Fruit fly (Drosophila melanogaster) whole organism, embryonic: Measurements from ENCODE around the gene Lasp.

Source experiments
- CG10274 ChIP-seq: fragments of 200-800 bp; sonication (Bioruptor generic); optimal IDR thresholded peaks from 3 replicates; lab custom pipeline; 2017; ENCODE audit warnings: missing biosample characterization, mild to moderate bottlenecking, missing genetic modification characterization
- CG10959 ChIP-seq: fragments of 200-800 bp; sonication (Bioruptor generic); IDR thresholded peaks from 2 replicates; pipeline ENCODE4 v1.3.6; 2022; ENCODE audit warnings: missing biosample characterization, missing genetic modification characterization
- CG12219 ChIP-seq: fragments of 200-800 bp; sonication (Bioruptor generic); optimal IDR thresholded peaks from 3 replicates; lab custom pipeline; 2018; ENCODE audit warnings: missing biosample characterization, mild to moderate bottlenecking, missing genetic modification characterization
- CG12744 ChIP-seq: fragments of 200-800 bp; sonication (Bioruptor generic); optimal IDR thresholded peaks from 2 replicates; lab custom pipeline; 2016; ENCODE audit warnings: missing biosample characterization, missing genetic modification characterization
- CG13424 ChIP-seq: fragments of 200-800 bp; sonication (Bioruptor generic); optimal IDR thresholded peaks from 2 replicates; lab custom pipeline; 2019; ENCODE audit warnings: missing biosample characterization, mild to moderate bottlenecking, missing genetic modification characterization, moderate library complexity
- CG14014 ChIP-seq: fragments of 200-800 bp; sonication (Bioruptor generic); IDR thresholded peaks from 2 replicates; pipeline ENCODE4 v1.3.6; 2022; ENCODE audit warnings: missing biosample characterization, missing genetic modification characterization
- CG15011 ChIP-seq: fragments of 200-800 bp; sonication (Bioruptor generic); optimal IDR thresholded peaks from 3 replicates; lab custom pipeline; 2018; ENCODE audit warnings: missing biosample characterization, mild to moderate bottlenecking, missing genetic modification characterization
- CG18619 ChIP-seq: fragments of 200-800 bp; sonication (Bioruptor generic); optimal IDR thresholded peaks from 3 replicates; lab custom pipeline; 2017; ENCODE audit warnings: missing biosample characterization, mild to moderate bottlenecking, missing genetic modification characterization
- CG2116 ChIP-seq: fragments of 200-800 bp; sonication (Bioruptor generic); optimal IDR thresholded peaks from 3 replicates; lab custom pipeline; 2018; ENCODE audit warnings: missing biosample characterization, mild to moderate bottlenecking, missing genetic modification characterization
- CG2129 ChIP-seq: fragments of 200-800 bp; sonication (Bioruptor generic); IDR thresholded peaks from 2 replicates; pipeline ENCODE4 v1.3.6; 2022; ENCODE audit warnings: missing biosample characterization, missing genetic modification characterization; ENCODE audit not compliant: partially characterized antibody
- CG2199 ChIP-seq: fragments of 200-800 bp; sonication (Bioruptor generic); IDR thresholded peaks from 3 replicates; pipeline ENCODE4 v1.3.6; 2022; ENCODE audit warnings: missing biosample characterization, missing genetic modification characterization
- CG31441 ChIP-seq: fragments of 200-800 bp; sonication (Bioruptor generic); IDR thresholded peaks from 2 replicates; pipeline ENCODE4 v1.3.6; 2022; ENCODE audit warnings: missing biosample characterization, missing genetic modification characterization
- CG32532 ChIP-seq: fragments of 200-800 bp; sonication (Bioruptor generic); IDR thresholded peaks from 2 replicates; pipeline ENCODE4 v1.3.6; 2022; ENCODE audit warnings: missing biosample characterization, missing genetic modification characterization
- CG4730 ChIP-seq: fragments of 200-800 bp; sonication (Bioruptor generic); IDR thresholded peaks from 2 replicates; pipeline ENCODE4 v1.3.6; 2022; ENCODE audit warnings: missing biosample characterization, missing genetic modification characterization
- CG4820 ChIP-seq: fragments of 200-800 bp; sonication (Bioruptor generic); optimal IDR thresholded peaks from 3 replicates; lab custom pipeline; 2016; ENCODE audit warnings: missing biosample characterization, missing genetic modification characterization
- CG5245 ChIP-seq: fragments of 200-800 bp; sonication (Bioruptor generic); optimal IDR thresholded peaks from 3 replicates; lab custom pipeline; 2016; ENCODE audit warnings: missing biosample characterization, missing genetic modification characterization
- CG6272 ChIP-seq: fragments of 200-800 bp; sonication (Bioruptor generic); IDR thresholded peaks from 2 replicates; pipeline ENCODE4 v1.3.6; 2022; ENCODE audit warnings: missing biosample characterization, missing genetic modification characterization
- CG7839 ChIP-seq: fragments of 200-800 bp; sonication (Bioruptor generic); optimal IDR thresholded peaks from 3 replicates; lab custom pipeline; 2018; ENCODE audit warnings: missing biosample characterization, mild to moderate bottlenecking, missing genetic modification characterization, moderate library complexity
- CG9437 ChIP-seq: fragments of 200-800 bp; sonication (Bioruptor generic); optimal IDR thresholded peaks from 2 replicates; lab custom pipeline; 2018; ENCODE audit warnings: missing biosample characterization, mild to moderate bottlenecking, missing genetic modification characterization
- CG9609 ChIP-seq: fragments of 200-800 bp; sonication (Bioruptor generic); optimal IDR thresholded peaks from 3 replicates; lab custom pipeline; 2016; ENCODE audit warnings: missing biosample characterization, missing genetic modification characterization
- H15 ChIP-seq: fragments of 200-800 bp; sonication (Bioruptor generic); IDR thresholded peaks from 3 replicates; pipeline ENCODE4 v1.3.6; 2022; ENCODE audit warnings: missing biosample characterization, missing genetic modification characterization
- HmgD ChIP-seq: fragments of 200-800 bp; sonication (Bioruptor generic); optimal IDR thresholded peaks from 3 replicates; lab custom pipeline; 2016; ENCODE audit warnings: missing biosample characterization, missing genetic modification characterization
- Lhr ChIP-seq: fragments of 200-800 bp; sonication (Bioruptor generic); optimal IDR thresholded peaks from 3 replicates; lab custom pipeline; 2017; ENCODE audit warnings: mild to moderate bottlenecking, missing biosample characterization, missing genetic modification reagents, missing genetic modification characterization
- MESR4 ChIP-seq: fragments of 200-800 bp; sonication (Bioruptor generic); optimal IDR thresholded peaks from 2 replicates; lab custom pipeline; 2018; ENCODE audit warnings: missing biosample characterization, mild to moderate bottlenecking, missing genetic modification characterization, moderate library complexity
- Med ChIP-seq: fragments of 200-800 bp; sonication (Bioruptor generic); peaks from one replicate; lab custom pipeline; 2016; ENCODE audit warnings: missing biosample characterization, missing genetic modification characterization, mild to moderate bottlenecking, inconsistent platforms, moderate library complexity
- Meics ChIP-seq: fragments of 200-800 bp; sonication (Bioruptor generic); optimal IDR thresholded peaks from 2 replicates; lab custom pipeline; 2017; ENCODE audit warnings: missing biosample characterization, mild to moderate bottlenecking, missing genetic modification characterization
- Oli ChIP-seq: fragments of 200-800 bp; sonication (Bioruptor generic); optimal IDR thresholded peaks from 2 replicates; lab custom pipeline; 2018; ENCODE audit warnings: missing biosample characterization, mild to moderate bottlenecking, missing genetic modification characterization, moderate library complexity
- Ssrp ChIP-seq: fragments of 200-800 bp; sonication (Bioruptor generic); optimal IDR thresholded peaks from 2 replicates; lab custom pipeline; 2018; ENCODE audit warnings: missing biosample characterization, mild to moderate bottlenecking, missing genetic modification characterization, moderate library complexity
- ac ChIP-seq: fragments of 200-800 bp; sonication (Bioruptor generic); optimal IDR thresholded peaks from 3 replicates; lab custom pipeline; 2017; ENCODE audit warnings: missing biosample characterization, mild to moderate bottlenecking, missing genetic modification characterization
- al ChIP-seq: fragments of 200-800 bp; sonication (Bioruptor generic); IDR thresholded peaks from 2 replicates; pipeline ENCODE4 v1.3.6; 2022; ENCODE audit warnings: missing biosample characterization, missing genetic modification characterization
- ara ChIP-seq: fragments of 200-800 bp; sonication (Bioruptor generic); IDR thresholded peaks from 2 replicates; pipeline ENCODE4 v1.3.6; 2022; ENCODE audit warnings: missing biosample characterization, missing genetic modification characterization
- ato ChIP-seq: fragments of 200-800 bp; sonication (Bioruptor generic); IDR thresholded peaks from 2 replicates; pipeline ENCODE4 v1.3.6; 2022; ENCODE audit warnings: missing biosample characterization, missing genetic modification characterization; ENCODE audit not compliant: partially characterized antibody
- bigmax ChIP-seq: fragments of 200-800 bp; sonication (Bioruptor generic); optimal IDR thresholded peaks from 2 replicates; lab custom pipeline; 2018; ENCODE audit warnings: missing biosample characterization, mild to moderate bottlenecking, missing genetic modification characterization
- chinmo ChIP-seq: fragments of 200-800 bp; sonication (Bioruptor generic); IDR thresholded peaks from 4 replicates; pipeline ENCODE4 v1.3.6; 2022; ENCODE audit warnings: missing biosample characterization, missing genetic modification characterization; ENCODE audit not compliant: partially characterized antibody
- crol ChIP-seq: fragments of 200-800 bp; sonication (Bioruptor generic); IDR thresholded peaks from 2 replicates; pipeline ENCODE4 v1.3.6; 2022; ENCODE audit warnings: missing biosample characterization, missing genetic modification characterization
- ewg ChIP-seq: fragments of 200-800 bp; sonication (Bioruptor generic); optimal IDR thresholded peaks from 3 replicates; lab custom pipeline; 2017; ENCODE audit warnings: mild to moderate bottlenecking, missing biosample characterization, missing genetic modification reagents, missing genetic modification characterization
- fu2 ChIP-seq: fragments of 200-800 bp; sonication (Bioruptor generic); optimal IDR thresholded peaks from 2 replicates; lab custom pipeline; 2016; ENCODE audit warnings: missing biosample characterization, missing genetic modification characterization
- gce ChIP-seq: fragments of 200-800 bp; sonication (Bioruptor generic); IDR thresholded peaks from 3 replicates; pipeline ENCODE4 v1.3.6; 2022; ENCODE audit warnings: missing biosample characterization, missing genetic modification characterization
- hb ChIP-seq: fragments of 200-800 bp; sonication (Bioruptor generic); IDR thresholded peaks from 3 replicates; pipeline ENCODE4 v1.3.6; 2022; ENCODE audit warnings: missing biosample characterization, missing genetic modification characterization; ENCODE audit not compliant: partially characterized antibody
- lab ChIP-seq: fragments of 200-800 bp; sonication (Bioruptor generic); optimal IDR thresholded peaks from 3 replicates; lab custom pipeline; 2017; ENCODE audit warnings: missing biosample characterization, missing genetic modification characterization, mild to moderate bottlenecking, moderate library complexity, missing genetic modification reagents
- pan ChIP-seq, 4 experiments: fragments of >200 bp in 3 of 4; fragments of 200-800 bp in 1 of 4; sonication (Bioruptor generic) in 1 of 4; optimal IDR thresholded peaks in 3 of 4; IDR thresholded peaks in 1 of 4; 2 replicates each; pipeline versions ENCODE4 v1.3.6 to Lab custom; 2017 to 2022; ENCODE audit warnings: missing biosample characterization in 2 of 4, missing genetic modification characterization in 2 of 4, mixed read lengths in 1 of 4
- peb ChIP-seq: fragments of 200-800 bp; sonication (Bioruptor generic); IDR thresholded peaks from 2 replicates; pipeline ENCODE4 v1.3.6; 2022; ENCODE audit warnings: missing biosample characterization, missing genetic modification characterization
- prd ChIP-seq, 3 experiments: fragments of >200 bp in 2 of 3; fragments of 200-800 bp in 1 of 3; sonication (Bioruptor generic) in 1 of 3; optimal IDR thresholded peaks in 2 of 3; IDR thresholded peaks in 1 of 3; 2 replicates in 2 of 3; 3 replicates in 1 of 3; pipeline versions ENCODE4 v1.3.6 to Lab custom; 2017 to 2022; ENCODE audit warnings: missing biosample characterization in 1 of 3, missing genetic modification characterization in 1 of 3
- slbo ChIP-seq: fragments of 200-800 bp; sonication (Bioruptor generic); IDR thresholded peaks from 2 replicates; pipeline ENCODE4 v1.3.6; 2022; ENCODE audit warnings: missing biosample characterization, missing genetic modification characterization
- tio ChIP-seq: fragments of 200-800 bp; sonication (Bioruptor generic); optimal IDR thresholded peaks from 2 replicates; lab custom pipeline; 2017; ENCODE audit warnings: missing biosample characterization, missing genetic modification characterization, inconsistent platforms
- trem ChIP-seq: fragments of 200-800 bp; optimal IDR thresholded peaks from 3 replicates; lab custom pipeline; 2019; ENCODE audit warnings: missing biosample characterization, mild to moderate bottlenecking, missing genetic modification characterization, moderate library complexity
- z ChIP-seq: fragments of 200-800 bp; sonication (Bioruptor generic); IDR thresholded peaks from 3 replicates; pipeline ENCODE4 v1.3.6; 2022; ENCODE audit warnings: missing biosample characterization, missing genetic modification characterization
- zen ChIP-seq: fragments of 200-800 bp; sonication (Bioruptor generic); optimal IDR thresholded peaks from 3 replicates; lab custom pipeline; 2018; ENCODE audit warnings: missing biosample characterization, mild to moderate bottlenecking, missing genetic modification characterization, moderate library complexity

Gene Lasp

DNA sequence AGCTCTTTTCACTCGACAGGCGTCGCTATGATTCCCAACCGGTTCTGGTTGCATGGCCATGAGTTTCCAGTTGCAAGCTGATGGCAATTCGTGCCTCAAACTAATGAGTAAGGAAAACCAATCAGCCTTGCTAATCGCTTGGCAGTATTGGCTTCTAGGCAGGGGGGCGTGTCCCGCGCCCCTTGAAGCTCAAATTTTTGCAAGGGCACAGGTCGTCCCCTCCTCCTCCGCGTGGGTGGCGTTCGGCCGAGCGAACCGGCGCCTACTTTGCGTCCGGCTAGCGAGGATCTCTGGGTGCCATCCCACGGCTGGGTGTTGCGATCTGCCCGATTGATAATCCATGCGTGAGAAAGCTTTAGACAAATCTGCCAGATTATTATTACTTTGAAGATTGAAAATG, 57.8 kb downstream of the Lasp start (continued):
- TF ChIP-seq ato (GFP tag; lab: Robert Waterston, UW): no peak
- TF ChIP-seq CG2129 (GFP tag; lab: Robert Waterston, UW): no peak
- TF ChIP-seq CG13424 (tag; lab: Kevin White, UChicago): no peak
- TF ChIP-seq ewg: no peak
- TF ChIP-seq CG14014 (GFP tag; lab: Robert Waterston, UW): 0 out of 2 replicates have a peak, but pooled peaks have one; percentile 21
- TF ChIP-seq Oli (tag; lab: Kevin White, UChicago): no peak
- TF ChIP-seq prd (optimal IDR thresholded peaks at IDR 0.05; lab: Kevin White, UChicago): no peak
- TF ChIP-seq prd (GFP tag; IDR thresholded peaks at IDR 0.05; lab: Robert Waterston, UW): peak; percentile 15; the same call in 2 of the 3 replicates
- TF ChIP-seq Lhr (GFP tag; lab: Kevin White, UChicago): no peak
- no peak for TF ChIP-seq CG12744
- no peak for TF ChIP-seq trem (tag; lab: Kevin White, UChicago)
- no peak for TF ChIP-seq CG18619 (GFP tag; lab: Kevin White, UChicago)
- TF ChIP-seq al (GFP tag; lab: Robert Waterston, UW): no peak
- TF ChIP-seq CG7839 (tag; lab: Kevin White, UChicago): no peak
- no peak for TF ChIP-seq ac (GFP tag; lab: Kevin White, UChicago)
- no peak for TF ChIP-seq bigmax
- TF ChIP-seq hb (GFP tag; lab: Robert Waterston, UW): no peak
- no peak for TF ChIP-seq chinmo
- TF ChIP-seq crol (GFP tag; lab: Robert Waterston, UW): peak; percentile 43
- no peak for TF ChIP-seq MESR4 (GFP tag; lab: Kevin White, UChicago)
- no peak for TF ChIP-seq CG4820 (GFP tag; lab: Kevin White, UChicago)
- TF ChIP-seq H15 (GFP tag; lab: Robert Waterston, UW): no peak
- 0 out of 3 replicates have a peak, but pooled peaks have one; percentile 32 for TF ChIP-seq CG2199 (GFP tag; lab: Robert Waterston, UW)
- no peak for TF ChIP-seq lab (GFP tag; lab: Kevin White, UChicago)
- TF ChIP-seq CG9609 (GFP tag; lab: Kevin White, UChicago): no peak
- TF ChIP-seq zen (tag; lab: Kevin White, UChicago): no peak
- TF ChIP-seq ara (GFP tag; lab: Robert Waterston, UW): 0 out of 2 replicates have a peak, but pooled peaks have one; percentile 13
- peak; percentile 11; the same call in 1 of the 2 replicates for TF ChIP-seq CG6272 (GFP tag; lab: Robert Waterston, UW)
- no peak for TF ChIP-seq z (GFP tag; lab: Robert Waterston, UW)
- peak; percentile 26; the same call in 1 of the 2 replicates for TF ChIP-seq slbo (GFP tag; lab: Robert Waterston, UW)
- TF ChIP-seq peb: no peak
- no peak for TF ChIP-seq CG15011 (GFP tag; lab: Kevin White, UChicago)
- TF ChIP-seq Med: peak; percentile 61
- TF ChIP-seq CG10274 (GFP tag; lab: Kevin White, UChicago): no peak
- no peak for TF ChIP-seq CG31441 (GFP tag; lab: Robert Waterston, UW)
- TF ChIP-seq CG9437 (GFP tag; lab: Kevin White, UChicago): no peak
- 0 out of 2 replicates have a peak, but pooled peaks have one; percentile 9 for TF ChIP-seq CG10959 (GFP tag; lab: Robert Waterston, UW)
- TF ChIP-seq CG5245 (GFP tag; lab: Kevin White, UChicago): no peak
- no peak for TF ChIP-seq Ssrp (tag; lab: Kevin White, UChicago)
- no peak for TF ChIP-seq pan (optimal IDR thresholded peaks at IDR 0.05; lab: Kevin White, UChicago)
- no peak for TF ChIP-seq pan (GFP tag; optimal IDR thresholded peaks at IDR 0.05 in 1 of 2, IDR thresholded peaks at IDR 0.05 in 1 of 2)
- no peak for TF ChIP-seq fu2 (GFP tag; lab: Kevin White, UChicago)
- TF ChIP-seq gce (GFP tag; lab: Robert Waterston, UW): no peak
- no peak for TF ChIP-seq HmgD
- no peak for TF ChIP-seq CG4730 (GFP tag; lab: Robert Waterston, UW)
- TF ChIP-seq CG32532 (GFP tag; lab: Robert Waterston, UW): no peak
- no peak for TF ChIP-seq tio
- no peak for TF ChIP-seq CG2116
- no peak for TF ChIP-seq CG12219 (GFP tag; lab: Kevin White, UChicago)
- no peak for TF ChIP-seq Meics (GFP tag; lab: Kevin White, UChicago)
